Worm (Caenorhabditis elegans): ENCODE data around the gene F26F4.8.

- TF ChIP-seq lin-13 (GFP tag; optimal IDR thresholded peaks at IDR 0.05) = no peak
- TF ChIP-seq hif-1 (tag; optimal IDR thresholded peaks at IDR 0.05) = no peak
- TF ChIP-seq snpc-4 (tag; optimal IDR thresholded peaks at IDR 0.05) = no peak
- no peak for TF ChIP-seq zag-1 (tag; optimal IDR thresholded peaks at IDR 0.05)
- TF ChIP-seq nhr-237 (tag; optimal IDR thresholded peaks at IDR 0.05) = no peak
- no peak for TF ChIP-seq F44E2.7 (GFP tag; IDR thresholded peaks at IDR 0.05)
- TF ChIP-seq nhr-76 (tag; optimal IDR thresholded peaks at IDR 0.05) = no peak
- TF ChIP-seq pqm-1 (tag; optimal IDR thresholded peaks at IDR 0.05) = no peak
- no peak for TF ChIP-seq lin-15B (tag; optimal IDR thresholded peaks at IDR 0.05)
- TF ChIP-seq jun-1 (tag; optimal IDR thresholded peaks at IDR 0.05) = no peak
- no peak for TF ChIP-seq lsy-2 (tag; optimal IDR thresholded peaks at IDR 0.05)
- TF ChIP-seq mdl-1 (tag; optimal IDR thresholded peaks at IDR 0.05) = no peak
Measured at ce11 chrIII:4939267-4939666, 34.0 kb upstream of the F26F4.8 start, which contains the start of gene rpb-2.
